Worm (Caenorhabditis elegans): ENCODE data around the gene K08H10.10.
A peak's percentile ranks its signal among the peaks of the same experiment; 100 is the strongest.

The K08H10.10 gene

ce11 chrV:9991610-9992009 is 9.2 kb upstream of the K08H10.10 start, which contains the start of the genes rde-1 and trpp-6:
rde-1 (minus strand) TSS chrV:9991642.
trpp-6 (plus strand) TSS chrV:9991895.
- TF ChIP-seq nfya-1 (tag; optimal IDR thresholded peaks at IDR 0.05; ENCODE audit: insufficient read depth) (peak; percentile 23), hmg-11 (tag; optimal IDR thresholded peaks at IDR 0.05) (peak; percentile 37), skn-1 (tag; optimal IDR thresholded peaks at IDR 0.05) (no peak), ztf-11 (tag; optimal IDR thresholded peaks at IDR 0.05) (no peak)

- no peak for TF ChIP-seq unc-62 (GFP tag; optimal IDR thresholded peaks at IDR 0.05)
- TF ChIP-seq snpc-4 (tag; optimal IDR thresholded peaks at IDR 0.05), result no peak
- no peak for TF ChIP-seq zag-1 (tag; optimal IDR thresholded peaks at IDR 0.05)
- TF ChIP-seq aly-2 (tag; optimal IDR thresholded peaks at IDR 0.05), result no peak
- TF ChIP-seq eor-1 (tag; optimal IDR thresholded peaks at IDR 0.05), result no peak
- TF ChIP-seq elt-2 (tag; optimal IDR thresholded peaks at IDR 0.05), result no peak
- TF ChIP-seq ceh-16 (tag; optimal IDR thresholded peaks at IDR 0.05), result no peak
- TF ChIP-seq nhr-12 (tag; optimal IDR thresholded peaks at IDR 0.05), result no peak
- no peak for TF ChIP-seq skn-1 (tag; optimal IDR thresholded peaks at IDR 0.05)
- no peak for TF ChIP-seq daf-12 (tag; optimal IDR thresholded peaks at IDR 0.05)
- TF ChIP-seq lin-15B (tag; optimal IDR thresholded peaks at IDR 0.05), result no peak
- TF ChIP-seq nhr-11 (tag; optimal IDR thresholded peaks at IDR 0.05), result no peak
- no peak for TF ChIP-seq lin-39 (tag; optimal IDR thresholded peaks at IDR 0.05)
- TF ChIP-seq tbx-2 (tag; optimal IDR thresholded peaks at IDR 0.05), result no peak
- no peak for TF ChIP-seq hmg-11 (tag; optimal IDR thresholded peaks at IDR 0.05)
- TF ChIP-seq pha-4 (tag; optimal IDR thresholded peaks at IDR 0.05), result no peak
- no peak for TF ChIP-seq nhr-77 (tag; optimal IDR thresholded peaks at IDR 0.05)
- no peak for TF ChIP-seq nhr-23 (tag; optimal IDR thresholded peaks at IDR 0.05)
- no peak for TF ChIP-seq elt-3 (tag; optimal IDR thresholded peaks at IDR 0.05)
- no peak for TF ChIP-seq sea-2 (GFP tag; optimal IDR thresholded peaks at IDR 0.05)
These were observed 5.1 kb upstream of the K08H10.10 start, which contains the start of gene K08H10.6 for ce11 chrV:9995791-9996190. K08H10.6 (minus strand) TSS chrV:9995891.

ce11 chrV:10002720-10003119 is 1.9 kb downstream of the K08H10.10 start:
- TF ChIP-seq tbx-2 (tag; optimal IDR thresholded peaks at IDR 0.05), result no peak
- TF ChIP-seq egl-27 (tag; optimal IDR thresholded peaks at IDR 0.05), result peak; percentile 5
- TF ChIP-seq unc-62 (GFP tag; optimal IDR thresholded peaks at IDR 0.05), result peak; percentile 78
- no peak for TF ChIP-seq nhr-12 (tag; optimal IDR thresholded peaks at IDR 0.05)
- peak; percentile 24 for TF ChIP-seq nfya-1 (tag; optimal IDR thresholded peaks at IDR 0.05; ENCODE audit: insufficient read depth)
- no peak for TF ChIP-seq fos-1 (tag; optimal IDR thresholded peaks at IDR 0.05)
- TF ChIP-seq fkh-10 (GFP tag; optimal IDR thresholded peaks at IDR 0.05), result no peak
- no peak for TF ChIP-seq lin-39 (tag; optimal IDR thresholded peaks at IDR 0.05)
- TF ChIP-seq elt-1 (tag; optimal IDR thresholded peaks at IDR 0.05), result no peak
- TF ChIP-seq nhr-237 (tag; optimal IDR thresholded peaks at IDR 0.05), result no peak
- TF ChIP-seq nhr-25 (tag; optimal IDR thresholded peaks at IDR 0.05), result peak; percentile 78
- TF ChIP-seq jun-1 (tag; optimal IDR thresholded peaks at IDR 0.05), result no peak
- no peak for TF ChIP-seq aly-2 (tag; optimal IDR thresholded peaks at IDR 0.05)
- TF ChIP-seq lin-15B (tag; optimal IDR thresholded peaks at IDR 0.05), result no peak
- no peak for TF ChIP-seq daf-12 (tag; optimal IDR thresholded peaks at IDR 0.05)

- TF ChIP-seq nhr-11 (tag; optimal IDR thresholded peaks at IDR 0.05) (no peak), ceh-82 (tag; optimal IDR thresholded peaks at IDR 0.05) (no peak), snpc-4 (tag; optimal IDR thresholded peaks at IDR 0.05) (peak; percentile 42), jun-1 (tag; optimal IDR thresholded peaks at IDR 0.05) (peak; percentile 8), hmg-11 (tag; optimal IDR thresholded peaks at IDR 0.05) (peak; percentile 57), nhr-43 (tag; optimal IDR thresholded peaks at IDR 0.05; ENCODE audit: poor library complexity, severe bottlenecking) (peak; percentile 52), fos-1 (tag; optimal IDR thresholded peaks at IDR 0.05) (no peak), nhr-28 (tag; optimal IDR thresholded peaks at IDR 0.05) (no peak), pqm-1 (tag; optimal IDR thresholded peaks at IDR 0.05) (peak; percentile 50), nhr-25 (tag; optimal IDR thresholded peaks at IDR 0.05) (peak; percentile 41), skn-1 (tag; optimal IDR thresholded peaks at IDR 0.05) (peak; percentile 31), lin-15B (tag; optimal IDR thresholded peaks at IDR 0.05) (peak; percentile 73), daf-12 (tag; optimal IDR thresholded peaks at IDR 0.05) (no peak), nfya-1 (tag; optimal IDR thresholded peaks at IDR 0.05; ENCODE audit: insufficient read depth) (peak; percentile 53), nhr-23 (tag; optimal IDR thresholded peaks at IDR 0.05) (peak; percentile 44), elt-2 (tag; optimal IDR thresholded peaks at IDR 0.05) (peak; percentile 79), pha-4 (tag; optimal IDR thresholded peaks at IDR 0.05) (peak; percentile 76), nhr-76 (tag; optimal IDR thresholded peaks at IDR 0.05) (no peak), lin-39 (tag; optimal IDR thresholded peaks at IDR 0.05) (peak; percentile 38)
These were observed 2.6 kb downstream of the K08H10.10 start for ce11 chrV:10003315-10003969.
